Fruit fly (Drosophila melanogaster) whole organism, embryonic: ENCODE measurements around the gene IscU.

Experiments used
- Asciz ChIP-seq: fragments of 200-800 bp; sonication (Bioruptor generic); optimal IDR thresholded peaks from 2 replicates; lab custom pipeline; 2017; ENCODE audit warnings: missing biosample characterization, mild to moderate bottlenecking, missing genetic modification characterization, missing genetic modification reagents
- BEAF-32 ChIP-seq: fragments of 200-800 bp; sonication (Bioruptor generic); optimal IDR thresholded peaks from 3 replicates; lab custom pipeline; 2017; ENCODE audit warnings: missing biosample characterization, missing genetic modification characterization, mild to moderate bottlenecking, moderate library complexity, missing genetic modification reagents
- CG10366 ChIP-seq: fragments of 200-800 bp; sonication (Bioruptor generic); IDR thresholded peaks from 2 replicates; pipeline ENCODE4 v1.3.6; 2022; ENCODE audit warnings: missing biosample characterization, missing genetic modification characterization
- CG10654 ChIP-seq: fragments of 200-800 bp; sonication (Bioruptor generic); optimal IDR thresholded peaks from 2 replicates; lab custom pipeline; 2016; ENCODE audit warnings: missing biosample characterization, missing genetic modification characterization
- CG11085 ChIP-seq: fragments of 200-800 bp; sonication (Bioruptor generic); IDR thresholded peaks from 2 replicates; pipeline ENCODE4 v1.3.6; 2022; ENCODE audit warnings: missing biosample characterization, missing genetic modification characterization
- CG11560 ChIP-seq: fragments of 200-800 bp; sonication (Bioruptor generic); IDR thresholded peaks from 3 replicates; pipeline ENCODE4 v1.3.6; 2022; ENCODE audit warnings: missing biosample characterization, missing genetic modification characterization
- CG12299 ChIP-seq: fragments of 200-800 bp; sonication (Bioruptor generic); optimal IDR thresholded peaks from 2 replicates; lab custom pipeline; 2018; ENCODE audit warnings: missing biosample characterization, mild to moderate bottlenecking, missing genetic modification characterization
- CG13424 ChIP-seq: fragments of 200-800 bp; sonication (Bioruptor generic); optimal IDR thresholded peaks from 2 replicates; lab custom pipeline; 2019; ENCODE audit warnings: missing biosample characterization, mild to moderate bottlenecking, missing genetic modification characterization, moderate library complexity
- CG13624 ChIP-seq: fragments of 200-800 bp; sonication (Bioruptor generic); optimal IDR thresholded peaks from 2 replicates; lab custom pipeline; 2016; ENCODE audit warnings: missing biosample characterization, missing genetic modification characterization
- CG13775 ChIP-seq: fragments of 200-800 bp; sonication (Bioruptor generic); optimal IDR thresholded peaks from 3 replicates; lab custom pipeline; 2017; ENCODE audit warnings: missing biosample characterization, mild to moderate bottlenecking, missing genetic modification characterization
- CG14860 ChIP-seq: fragments of 200-800 bp; sonication (Bioruptor generic); IDR thresholded peaks from 3 replicates; pipeline ENCODE4 v1.3.6; 2022; ENCODE audit warnings: missing biosample characterization, missing genetic modification characterization; ENCODE audit not compliant: partially characterized antibody
- CG1529 ChIP-seq: fragments of 200-800 bp; sonication (Bioruptor generic); optimal IDR thresholded peaks from 3 replicates; lab custom pipeline; 2018; ENCODE audit warnings: missing biosample characterization, missing genetic modification characterization
- CG15479 ChIP-seq: fragments of 200-800 bp; sonication (Bioruptor generic); optimal IDR thresholded peaks from 3 replicates; lab custom pipeline; 2019; ENCODE audit warnings: missing biosample characterization, mild to moderate bottlenecking, missing genetic modification characterization, moderate library complexity
- CG17612 ChIP-seq: fragments of 200-800 bp; sonication (Bioruptor generic); IDR thresholded peaks from 2 replicates; pipeline ENCODE4 v1.3.6; 2022; ENCODE audit warnings: missing biosample characterization, missing genetic modification characterization
- CG1832 ChIP-seq: fragments of 200-800 bp; sonication (Bioruptor generic); optimal IDR thresholded peaks from 2 replicates; lab custom pipeline; 2017; ENCODE audit warnings: missing biosample characterization, mild to moderate bottlenecking, missing genetic modification characterization, inconsistent platforms
- CG2120 ChIP-seq: fragments of 200-800 bp; sonication (Bioruptor generic); optimal IDR thresholded peaks from 3 replicates; lab custom pipeline; 2016; ENCODE audit warnings: missing biosample characterization, missing genetic modification characterization
- CG30020 ChIP-seq: fragments of 200-800 bp; optimal IDR thresholded peaks from 2 replicates; lab custom pipeline; 2019; ENCODE audit warnings: missing biosample characterization, mild to moderate bottlenecking, missing genetic modification characterization, moderate library complexity
- CG3726 ChIP-seq: fragments of 200-800 bp; sonication (Bioruptor generic); IDR thresholded peaks from 3 replicates; pipeline ENCODE4, ENCODE4 v1.3.6; 2022; ENCODE audit warnings: missing biosample characterization, missing genetic modification characterization
- CG4360 ChIP-seq: fragments of 200-800 bp; sonication (Bioruptor generic); IDR thresholded peaks from 2 replicates; pipeline ENCODE4 v1.3.6; 2022; ENCODE audit warnings: missing biosample characterization, missing genetic modification characterization
- CG4404 ChIP-seq: fragments of 200-800 bp; sonication (Bioruptor generic); IDR thresholded peaks from 2 replicates; pipeline ENCODE4 v1.3.6; 2022; ENCODE audit warnings: missing biosample characterization, missing genetic modification characterization
- CG8388 ChIP-seq: fragments of 200-800 bp; sonication (Bioruptor generic); optimal IDR thresholded peaks from 2 replicates; lab custom pipeline; 2019; ENCODE audit warnings: missing biosample characterization, mild to moderate bottlenecking, missing genetic modification characterization, moderate library complexity
- D19B ChIP-seq: fragments of 200-800 bp; sonication (Bioruptor generic); optimal IDR thresholded peaks from 2 replicates; lab custom pipeline; 2017; ENCODE audit warnings: missing biosample characterization, mild to moderate bottlenecking, missing genetic modification characterization
- H15 ChIP-seq: fragments of 200-800 bp; sonication (Bioruptor generic); IDR thresholded peaks from 3 replicates; pipeline ENCODE4 v1.3.6; 2022; ENCODE audit warnings: missing biosample characterization, missing genetic modification characterization
- H2.0 ChIP-seq: fragments of 200-800 bp; sonication (Bioruptor generic); IDR thresholded peaks from 2 replicates; pipeline ENCODE4 v1.3.6; 2022; ENCODE audit warnings: missing biosample characterization, missing genetic modification characterization
- Nf-YA ChIP-seq: fragments of 200-800 bp; sonication (Bioruptor generic); IDR thresholded peaks from 2 replicates; pipeline ENCODE4 v1.3.6; 2022; ENCODE audit warnings: missing biosample characterization, missing genetic modification characterization
- Optix ChIP-seq: fragments of 200-800 bp; sonication (Bioruptor generic); IDR thresholded peaks from 3 replicates; pipeline ENCODE4 v1.3.6; 2022; ENCODE audit warnings: missing biosample characterization, missing genetic modification characterization
- Sry-β ChIP-seq: fragments of 200-800 bp; sonication (Bioruptor generic); optimal IDR thresholded peaks from 2 replicates; lab custom pipeline; 2018; ENCODE audit warnings: missing biosample characterization, mild to moderate bottlenecking, missing genetic modification characterization, moderate library complexity
- Xbp1 ChIP-seq: fragments of 200-800 bp; sonication (Bioruptor generic); optimal IDR thresholded peaks from 3 replicates; lab custom pipeline; 2016; ENCODE audit warnings: missing biosample characterization, mild to moderate bottlenecking, missing genetic modification characterization
- Xrp1 ChIP-seq: fragments of 200-800 bp; sonication (Bioruptor generic); IDR thresholded peaks from 2 replicates; pipeline ENCODE4 v1.3.6; 2022; ENCODE audit warnings: missing biosample characterization, missing genetic modification characterization
- YL-1 ChIP-seq: fragments of 200-800 bp; sonication (Bioruptor generic); optimal IDR thresholded peaks from 3 replicates; lab custom pipeline; 2017; ENCODE audit warnings: missing biosample characterization, mild to moderate bottlenecking, missing genetic modification characterization
- amos ChIP-seq: fragments of 200-800 bp; sonication (Bioruptor generic); IDR thresholded peaks from 2 replicates; pipeline ENCODE4 v1.3.6; 2022; ENCODE audit warnings: missing biosample characterization, missing genetic modification characterization; ENCODE audit not compliant: partially characterized antibody
- bcd ChIP-seq: fragments of 200-800 bp; sonication (Bioruptor generic); optimal IDR thresholded peaks from 2 replicates; lab custom pipeline; 2017; ENCODE audit warnings: missing biosample characterization, mild to moderate bottlenecking, missing genetic modification characterization
- bigmax ChIP-seq: fragments of 200-800 bp; sonication (Bioruptor generic); optimal IDR thresholded peaks from 2 replicates; lab custom pipeline; 2018; ENCODE audit warnings: missing biosample characterization, mild to moderate bottlenecking, missing genetic modification characterization
- btn ChIP-seq: fragments of 200-800 bp; sonication (Bioruptor generic); optimal IDR thresholded peaks from 2 replicates; lab custom pipeline; 2016; ENCODE audit warnings: missing biosample characterization, missing genetic modification characterization
- eve ChIP-seq, 2 experiments: fragments of >200 bp; optimal IDR thresholded peaks; 2 replicates each; lab custom pipeline; 2017; ENCODE audit warnings: missing biosample characterization in 2 of 2, missing genetic modification characterization in 2 of 2
- eyg ChIP-seq: fragments of 200-800 bp; sonication (Bioruptor generic); optimal IDR thresholded peaks from 3 replicates; lab custom pipeline; 2016; ENCODE audit warnings: missing biosample characterization, missing genetic modification characterization
- gsb ChIP-seq: fragments of 200-800 bp; sonication (Bioruptor generic); IDR thresholded peaks from 2 replicates; pipeline ENCODE4 v1.3.6; 2022; ENCODE audit warnings: missing biosample characterization, missing genetic modification characterization
- lmd ChIP-seq: fragments of 200-800 bp; sonication (Bioruptor generic); IDR thresholded peaks from 2 replicates; pipeline ENCODE4 v1.3.6; 2022; ENCODE audit warnings: missing biosample characterization, missing genetic modification characterization
- lov ChIP-seq, 2 experiments: fragments of 200-800 bp in 1 of 2; fragments of >200 bp in 1 of 2; sonication (Bioruptor generic) in 1 of 2; IDR thresholded peaks in 1 of 2; optimal IDR thresholded peaks in 1 of 2; 2 replicates in 1 of 2; 3 replicates in 1 of 2; pipeline versions ENCODE4 v1.3.6 to Lab custom; 2017 to 2022; ENCODE audit warnings: missing biosample characterization in 1 of 2, missing genetic modification characterization in 1 of 2
- mirr ChIP-seq: fragments of 200-800 bp; sonication (Bioruptor generic); optimal IDR thresholded peaks from 3 replicates; lab custom pipeline; 2018; ENCODE audit warnings: missing biosample characterization, mild to moderate bottlenecking, missing genetic modification characterization
- nom ChIP-seq: fragments of 200-800 bp; sonication (Bioruptor generic); optimal IDR thresholded peaks from 2 replicates; lab custom pipeline; 2017; ENCODE audit warnings: missing biosample characterization, missing genetic modification characterization, mild to moderate bottlenecking, moderate library complexity, missing genetic modification reagents
- pum ChIP-seq: fragments of 200-800 bp; sonication (Bioruptor generic); optimal IDR thresholded peaks from 2 replicates; lab custom pipeline; 2016; ENCODE audit warnings: missing biosample characterization, missing genetic modification characterization
- ro ChIP-seq: fragments of 200-800 bp; sonication (Bioruptor generic); IDR thresholded peaks from 2 replicates; pipeline ENCODE4 v1.3.6; 2022; ENCODE audit warnings: missing biosample characterization, missing genetic modification characterization
- row ChIP-seq: fragments of 200-800 bp; sonication (Bioruptor generic); IDR thresholded peaks from 3 replicates; pipeline ENCODE4 v1.3.6; 2022; ENCODE audit warnings: missing biosample characterization, missing genetic modification characterization
- sc ChIP-seq, 3 experiments: fragments of >200 bp in 2 of 3; fragments of 200-800 bp in 1 of 3; sonication (Bioruptor generic) in 1 of 3; optimal IDR thresholded peaks; 2 replicates in 2 of 3; 3 replicates in 1 of 3; lab custom pipeline; 2017; ENCODE audit warnings: mild to moderate bottlenecking in 1 of 3, missing biosample characterization in 1 of 3, missing genetic modification characterization in 1 of 3, missing genetic modification reagents in 1 of 3
- sd ChIP-seq: fragments of 200-800 bp; sonication (Bioruptor generic); optimal IDR thresholded peaks from 3 replicates; lab custom pipeline; 2018; ENCODE audit warnings: missing biosample characterization, mild to moderate bottlenecking, missing genetic modification characterization, moderate library complexity
- sens ChIP-seq: fragments of 200-800 bp; sonication (Bioruptor generic); peaks from one replicate; lab custom pipeline; 2016; ENCODE audit warnings: missing biosample characterization, missing genetic modification characterization
- sqz ChIP-seq: fragments of 200-800 bp; sonication (Bioruptor generic); optimal IDR thresholded peaks from 3 replicates; lab custom pipeline; 2018; ENCODE audit warnings: missing biosample characterization, mild to moderate bottlenecking, missing genetic modification characterization
- wdn ChIP-seq: fragments of 200-800 bp; sonication (Bioruptor generic); IDR thresholded peaks from 2 replicates; pipeline ENCODE4 v1.3.6; 2022; ENCODE audit warnings: missing biosample characterization, missing genetic modification characterization
- zen ChIP-seq: fragments of 200-800 bp; sonication (Bioruptor generic); optimal IDR thresholded peaks from 3 replicates; lab custom pipeline; 2018; ENCODE audit warnings: missing biosample characterization, mild to moderate bottlenecking, missing genetic modification characterization, moderate library complexity

IscU gene

DNA sequence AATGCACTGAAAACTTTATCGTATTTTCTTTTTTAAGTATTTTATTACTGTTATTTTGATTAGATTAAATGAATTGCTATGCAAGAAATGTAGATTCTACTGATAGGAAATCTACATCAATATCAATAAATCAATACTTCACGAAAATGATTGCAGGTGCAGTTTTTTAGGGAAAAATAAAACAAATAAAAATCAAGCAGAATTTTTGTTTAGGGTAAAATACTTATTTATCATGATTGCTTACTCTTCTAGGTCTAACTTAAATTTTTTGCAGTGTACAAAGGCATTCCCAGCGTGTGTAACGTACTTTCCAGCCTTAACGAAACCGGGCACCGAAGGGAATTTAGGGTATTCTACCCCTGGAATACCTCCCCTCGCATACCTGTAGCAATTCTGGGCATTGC lies 15.5 kb downstream of the IscU start (continued):
- TF ChIP-seq CG2120 (peak; percentile 45), CG13424 (tag; lab: Kevin White, UChicago) (peak; percentile 77), bcd (GFP tag; lab: Kevin White, UChicago) (peak; percentile 42), sqz (GFP tag; lab: Kevin White, UChicago) (peak; percentile 60), CG11560 (tag; lab: Robert Waterston, UW) (no peak), BEAF-32 (no peak), wdn (GFP tag; lab: Robert Waterston, UW) (no peak), eve (GFP tag; optimal IDR thresholded peaks at IDR 0.05; lab: Kevin White, UChicago) (peak in 1 of 2 experiments; percentile 71), CG30020 (tag; lab: Kevin White, UChicago) (peak; percentile 60), CG13775 (peak; percentile 88), CG10654 (GFP tag; lab: Kevin White, UChicago) (peak; percentile 59), CG4360 (GFP tag; lab: Robert Waterston, UW) (peak; percentile 25; the same call in 1 of the 2 replicates), nom (GFP tag; lab: Kevin White, UChicago) (no peak), CG13624 (GFP tag; lab: Kevin White, UChicago) (peak; percentile 20), H15 (GFP tag; lab: Robert Waterston, UW) (no peak), CG17612 (GFP tag; lab: Robert Waterston, UW) (no peak), amos (GFP tag; lab: Robert Waterston, UW) (no peak), CG1529 (peak; percentile 58), CG8388 (GFP tag; lab: Kevin White, UChicago) (peak; percentile 82), eyg (GFP tag; lab: Kevin White, UChicago) (no peak), CG10366 (GFP tag; lab: Robert Waterston, UW) (no peak), sc (optimal IDR thresholded peaks at IDR 0.05; lab: Kevin White, UChicago) (no peak), sc (GFP tag; optimal IDR thresholded peaks at IDR 0.05; lab: Kevin White, UChicago) (peak; percentile 81), CG15479 (GFP tag; lab: Kevin White, UChicago) (peak; percentile 81), Nf-YA (no peak), Asciz (peak; percentile 56), ro (GFP tag; lab: Robert Waterston, UW) (no peak), Sry-β (GFP tag; lab: Kevin White, UChicago) (peak; percentile 38), gsb (GFP tag; lab: Robert Waterston, UW) (no peak), Xrp1 (GFP tag; lab: Robert Waterston, UW) (peak; percentile 87), CG14860 (GFP tag; lab: Robert Waterston, UW) (no peak), Optix (GFP tag; lab: Robert Waterston, UW) (no peak), H2.0 (peak; percentile 53), lmd (GFP tag; lab: Robert Waterston, UW) (peak; percentile 27; the same call in 1 of the 2 replicates), D19B (GFP tag; lab: Kevin White, UChicago) (no peak), CG12299 (tag; lab: Kevin White, UChicago) (peak; percentile 42), CG4404 (GFP tag; lab: Robert Waterston, UW) (peak; percentile 90), YL-1 (peak; percentile 23), bigmax (GFP tag; lab: Kevin White, UChicago) (no peak), pum (GFP tag; lab: Kevin White, UChicago) (peak; percentile 63), sd (tag; lab: Kevin White, UChicago) (peak; percentile 51), row (GFP tag; lab: Robert Waterston, UW) (peak; percentile 79), CG11085 (no peak), zen (tag; lab: Kevin White, UChicago) (peak; percentile 97), mirr (GFP tag; lab: Kevin White, UChicago) (no peak), CG3726 (GFP tag; lab: Robert Waterston, UW) (no peak), CG1832 (GFP tag; lab: Kevin White, UChicago) (no peak), sens (peak; percentile 97), Xbp1 (peak; percentile 71), lov (optimal IDR thresholded peaks at IDR 0.05; lab: Kevin White, UChicago) (no peak), lov (GFP tag; IDR thresholded peaks at IDR 0.05; lab: Robert Waterston, UW) (peak; percentile 63; the same call in 1 of the 3 replicates), btn (GFP tag; lab: Kevin White, UChicago) (peak; percentile 8)
